Worm (Caenorhabditis elegans): ENCODE results near the gene best-9.
A peak's percentile ranks its signal among the peaks of the same experiment; 100 is the strongest.

The best-9 gene

DNA sequence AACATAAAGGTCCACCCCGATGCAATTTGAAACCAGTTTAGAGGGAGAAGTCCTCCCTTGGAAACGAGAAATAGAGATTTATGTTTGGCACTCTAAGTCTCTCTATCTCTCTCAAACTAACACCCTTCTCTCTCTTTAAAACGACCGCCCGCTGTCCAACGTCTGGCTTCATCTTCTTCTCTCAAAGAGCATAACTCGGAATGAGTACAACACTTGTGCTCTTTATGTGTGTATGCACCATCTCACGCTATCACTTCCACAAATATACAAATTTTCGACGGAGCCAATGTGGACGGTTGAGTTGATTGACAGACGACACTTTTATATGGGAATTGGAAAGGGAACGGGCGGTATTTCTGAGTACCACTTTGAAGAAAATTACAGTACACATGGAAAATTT is 13.8 kb downstream of the best-9 start (continued):
- TF ChIP-seq daf-16 (GFP tag; optimal IDR thresholded peaks at IDR 0.05) (no peak), daf-16 (tag; optimal IDR thresholded peaks at IDR 0.05) (peak; percentile 53)

DNA sequence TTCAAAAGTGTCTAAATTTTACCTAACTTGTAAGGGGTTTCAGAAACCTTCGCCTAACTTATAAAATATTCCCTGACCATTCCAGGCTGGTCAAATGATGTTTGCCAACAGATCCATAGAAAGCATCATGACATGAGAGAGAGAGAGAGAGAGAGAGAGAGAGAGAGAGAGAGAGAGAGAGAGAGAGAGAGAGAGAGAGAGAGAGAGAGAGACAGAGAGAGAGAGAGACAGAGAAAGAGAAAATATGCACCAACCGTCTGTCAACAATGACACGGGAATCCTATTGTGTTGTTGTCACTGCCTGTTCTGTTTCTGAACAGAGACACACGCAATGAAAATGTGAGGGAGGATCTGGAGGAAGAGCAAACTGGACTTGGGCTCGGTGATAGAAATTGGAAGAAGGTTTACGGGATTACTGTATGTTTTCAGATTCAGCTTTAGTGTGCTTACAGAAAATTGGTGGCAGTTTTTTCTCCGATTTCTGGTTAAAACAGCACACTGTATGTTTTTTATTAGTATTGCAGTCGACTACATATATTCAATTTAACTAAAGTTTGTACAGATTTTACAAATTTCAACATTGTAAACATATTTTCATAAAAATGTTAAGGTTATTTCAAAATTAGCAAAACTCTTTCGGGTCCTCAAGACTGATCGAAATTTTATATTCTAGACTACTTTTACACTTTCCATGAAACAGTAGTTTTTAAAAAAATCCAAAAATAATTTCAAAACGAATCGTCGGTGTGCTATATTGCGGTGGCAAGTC is 15.6 kb downstream of the best-9 start:
- TF ChIP-seq set-16 (GFP tag; IDR thresholded peaks at IDR 0.05) (peak; percentile 73; the same call in 1 of the 2 replicates), hlh-30 (tag; optimal IDR thresholded peaks at IDR 0.05; ENCODE audit: insufficient read depth) (peak; percentile 46), zip-2 (tag; optimal IDR thresholded peaks at IDR 0.05) (no peak), hlh-11 (tag; optimal IDR thresholded peaks at IDR 0.05) (peak; percentile 52), hif-1 (tag; optimal IDR thresholded peaks at IDR 0.05) (no peak), nhr-48 (tag; optimal IDR thresholded peaks at IDR 0.05) (no peak), mxl-3 (GFP tag; optimal IDR thresholded peaks at IDR 0.05) (peak; percentile 28), daf-16 (GFP tag; optimal IDR thresholded peaks at IDR 0.05) (no peak), daf-16 (tag; optimal IDR thresholded peaks at IDR 0.05) (peak; percentile 74), dve-1 (tag; optimal IDR thresholded peaks at IDR 0.05; ENCODE audit: insufficient read depth) (peak; percentile 85), ceh-82 (tag; optimal IDR thresholded peaks at IDR 0.05) (no peak), ceh-44 (GFP tag; IDR thresholded peaks at IDR 0.05) (no peak), dmd-9 (GFP tag; IDR thresholded peaks at IDR 0.05) (no peak), ceh-20 (GFP tag; IDR thresholded peaks at IDR 0.05) (no peak), php-3 (GFP tag; IDR thresholded peaks at IDR 0.05) (no peak), unc-62 (GFP tag; optimal IDR thresholded peaks at IDR 0.05 in 1 of 2) (peak in 1 of 2 experiments; percentile 55), unc-62 (tag; optimal IDR thresholded peaks at IDR 0.05) (no peak), snpc-1.2 (GFP tag; IDR thresholded peaks at IDR 0.05) (no peak), nhr-28 (tag; optimal IDR thresholded peaks at IDR 0.05) (peak; percentile 34), egl-27 (tag; optimal IDR thresholded peaks at IDR 0.05) (no peak), aha-1 (tag) (peak; percentile 69), nhr-102 (tag; optimal IDR thresholded peaks at IDR 0.05) (no peak), pha-4 (GFP tag; IDR thresholded peaks at IDR 0.05) (no peak; the same call in 1 of the 2 replicates), pha-4 (tag; optimal IDR thresholded peaks at IDR 0.05) (peak; percentile 68), T26A8.4 (GFP tag; IDR thresholded peaks at IDR 0.05) (0 out of 2 replicates have a peak, but pooled peaks have one; percentile 42), lim-7 (GFP tag; IDR thresholded peaks at IDR 0.05) (no peak), gei-8 (GFP tag; optimal IDR thresholded peaks at IDR 0.05) (no peak), mep-1 (tag; optimal IDR thresholded peaks at IDR 0.05) (peak; percentile 42)

DNA sequence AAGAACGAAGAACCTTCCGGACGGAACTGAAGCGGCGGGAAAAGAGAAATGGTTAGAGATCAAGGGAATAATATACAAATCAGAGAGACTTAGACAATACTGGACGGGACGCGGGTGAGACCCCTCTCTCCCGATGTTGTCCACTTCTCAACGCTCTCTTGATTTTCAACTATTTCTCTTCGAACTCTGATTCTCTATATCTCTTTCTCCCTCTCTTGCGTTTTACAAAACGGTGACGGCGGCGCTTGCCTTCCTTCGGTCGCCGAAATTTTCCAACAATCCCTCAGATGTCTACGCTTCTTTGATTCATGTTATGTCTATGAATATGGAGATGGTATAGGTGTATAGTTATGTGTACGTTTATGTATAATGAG is 16.2 kb downstream of the best-9 start:
- TF ChIP-seq ztf-7 (tag; optimal IDR thresholded peaks at IDR 0.05) (no peak), zip-2 (tag; optimal IDR thresholded peaks at IDR 0.05) (no peak), Y105C5A.15 (GFP tag; IDR thresholded peaks at IDR 0.05) (no peak), tag-97 (GFP tag; IDR thresholded peaks at IDR 0.05) (no peak), mep-1 (tag; optimal IDR thresholded peaks at IDR 0.05) (peak; percentile 65), nhr-77 (tag; optimal IDR thresholded peaks at IDR 0.05) (no peak), dmd-8 (GFP tag; IDR thresholded peaks at IDR 0.05) (no peak), F10B5.3 (tag; optimal IDR thresholded peaks at IDR 0.05) (no peak), fos-1 (tag; optimal IDR thresholded peaks at IDR 0.05) (no peak), dmd-9 (GFP tag; IDR thresholded peaks at IDR 0.05) (no peak), zag-1 (tag; optimal IDR thresholded peaks at IDR 0.05) (no peak), F44E2.7 (GFP tag; IDR thresholded peaks at IDR 0.05) (no peak), zip-11 (GFP tag; IDR thresholded peaks at IDR 0.05) (no peak), duxl-1 (tag; optimal IDR thresholded peaks at IDR 0.05; ENCODE audit: poor library complexity) (no peak), ztf-11 (tag; optimal IDR thresholded peaks at IDR 0.05) (no peak), ceh-82 (tag; optimal IDR thresholded peaks at IDR 0.05) (no peak), snpc-1.2 (GFP tag; IDR thresholded peaks at IDR 0.05) (no peak), F37D6.2 (tag; optimal IDR thresholded peaks at IDR 0.05) (no peak), egl-27 (tag; optimal IDR thresholded peaks at IDR 0.05) (no peak), unc-62 (GFP tag; optimal IDR thresholded peaks at IDR 0.05 in 1 of 2) (no peak), unc-62 (tag; optimal IDR thresholded peaks at IDR 0.05) (no peak), nhr-237 (tag; optimal IDR thresholded peaks at IDR 0.05) (no peak), pqm-1 (tag; optimal IDR thresholded peaks at IDR 0.05) (no peak), mxl-3 (GFP tag; optimal IDR thresholded peaks at IDR 0.05) (peak; percentile 30), aly-2 (tag; optimal IDR thresholded peaks at IDR 0.05) (no peak), unc-130 (GFP tag; optimal IDR thresholded peaks at IDR 0.05) (no peak), D1046.2 (GFP tag; IDR thresholded peaks at IDR 0.05) (no peak), lin-29 (GFP tag; IDR thresholded peaks at IDR 0.05) (no peak), nhr-111 (GFP tag; optimal IDR thresholded peaks at IDR 0.05) (no peak)
